Fruit fly (Drosophila melanogaster): ENCODE results near the gene Ubc4.

dm6 chr3L:9692234-9692891 lies 5.8 kb upstream of the Ubc4 start:
- TF ChIP-seq CG11294 (GFP tag; IDR thresholded peaks at IDR 0.05) (no peak), Hr39 (GFP tag; optimal IDR thresholded peaks at IDR 0.05) (no peak), CG1621 (tag; optimal IDR thresholded peaks at IDR 0.05) (no peak), fd85E (GFP tag; optimal IDR thresholded peaks at IDR 0.05) (no peak), Eip93F (GFP tag; optimal IDR thresholded peaks at IDR 0.05) (no peak), Gug (GFP tag; IDR thresholded peaks at IDR 0.05) (no peak), fd59A (GFP tag; optimal IDR thresholded peaks at IDR 0.05) (no peak), CG3032 (tag; optimal IDR thresholded peaks at IDR 0.05) (no peak), CG34406 (GFP tag; optimal IDR thresholded peaks at IDR 0.05) (no peak), CG7368 (GFP tag; optimal IDR thresholded peaks at IDR 0.05) (no peak), CG8119 (GFP tag; IDR thresholded peaks at IDR 0.05) (no peak), achi (GFP tag; optimal IDR thresholded peaks at IDR 0.05) (no peak), CG3919 (GFP tag; optimal IDR thresholded peaks at IDR 0.05) (no peak), Ets96B (tag; optimal IDR thresholded peaks at IDR 0.05) (no peak)

All from whole organism, prepupa.